Fruit fly (Drosophila melanogaster): ENCODE measurements around the gene Surf4.

The Surf4 gene

DNA sequence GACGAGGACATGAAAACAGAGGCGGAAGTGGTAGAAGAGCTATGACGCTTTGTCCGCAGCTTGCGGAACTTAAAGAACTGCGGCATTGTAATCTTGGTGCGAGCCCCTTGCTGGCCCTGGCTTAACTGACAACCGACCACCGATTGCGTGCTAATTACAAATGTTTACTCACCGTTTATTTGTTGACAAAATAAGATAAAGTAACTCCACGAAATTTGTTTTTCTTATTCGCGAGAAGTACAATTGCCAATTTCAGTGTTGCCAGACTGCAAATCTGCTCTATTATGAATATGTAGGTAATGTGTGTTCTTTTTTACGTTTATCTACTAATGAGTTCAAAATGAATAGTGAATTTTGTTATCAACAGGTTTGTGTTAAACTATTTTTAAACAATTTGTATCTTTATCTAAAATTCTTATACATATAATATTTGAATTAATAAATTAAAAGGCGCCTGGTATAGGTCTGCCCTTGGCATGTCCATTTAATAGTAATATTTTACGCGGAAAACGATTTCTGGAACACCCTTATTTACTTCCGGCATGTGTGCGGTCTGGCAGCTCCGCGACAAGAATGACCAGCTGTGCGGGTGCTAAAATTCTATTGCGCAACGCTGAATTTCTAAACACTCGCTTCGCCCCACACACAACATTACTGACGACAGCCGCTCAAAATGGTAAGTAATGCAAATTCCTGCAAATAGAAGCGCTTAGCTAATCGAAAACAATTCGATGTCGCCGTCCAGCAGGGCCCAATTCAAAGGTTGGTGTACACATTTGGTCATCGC lies 10.9 kb upstream of the Surf4 start, which contains the start of the genes Atg4b and Hibch (continued):
- TF ChIP-seq BtbVII (GFP tag; optimal IDR thresholded peaks at IDR 0.05) (peak; percentile 84), CG34376 (GFP tag; optimal IDR thresholded peaks at IDR 0.05) (peak; percentile 82), fu2 (GFP tag; optimal IDR thresholded peaks at IDR 0.05) (peak; percentile 22), CG13123 (GFP tag; optimal IDR thresholded peaks at IDR 0.05) (peak; percentile 63), CoRest (tag; optimal IDR thresholded peaks at IDR 0.05) (peak; percentile 93), sr (GFP tag; IDR thresholded peaks at IDR 0.05) (no peak), CG5180 (GFP tag; optimal IDR thresholded peaks at IDR 0.05) (no peak), wor (GFP tag; IDR thresholded peaks at IDR 0.05) (peak; percentile 18; the same call in 1 of the 2 replicates), lbe (GFP tag; optimal IDR thresholded peaks at IDR 0.05) (peak; percentile 80), sim (GFP tag; IDR thresholded peaks at IDR 0.05) (no peak), esg (GFP tag; conservative IDR thresholded peaks at IDR 0.05) (peak; percentile 76), chinmo (GFP tag; IDR thresholded peaks at IDR 0.05; ENCODE audit: partially characterized antibody) (no peak), CG30431 (GFP tag; optimal IDR thresholded peaks at IDR 0.05) (peak; percentile 70), ftz-f1 (GFP tag; optimal IDR thresholded peaks at IDR 0.05) (no peak), CG11398 (GFP tag; optimal IDR thresholded peaks at IDR 0.05) (no peak), Nf-YC (tag; optimal IDR thresholded peaks at IDR 0.05) (peak; percentile 87), zen2 (GFP tag; IDR thresholded peaks at IDR 0.05; ENCODE audit: partially characterized antibody) (no peak), Hr51 (GFP tag; optimal IDR thresholded peaks at IDR 0.05) (peak; percentile 24 to 78), CG15601 (tag; optimal IDR thresholded peaks at IDR 0.05) (peak; percentile 79), CG18764 (GFP tag; optimal IDR thresholded peaks at IDR 0.05) (peak; percentile 73), Ada2b (GFP tag; IDR thresholded peaks at IDR 0.05) (peak; percentile 79), CG4707 (GFP tag; optimal IDR thresholded peaks at IDR 0.05) (no peak), CG10321 (GFP tag; IDR thresholded peaks at IDR 0.05) (no peak), schlank (tag; optimal IDR thresholded peaks at IDR 0.05) (peak; percentile 18), CG5953 (GFP tag; IDR thresholded peaks at IDR 0.05) (peak; percentile 56; the same call in 1 of the 2 replicates), HmgZ (tag; optimal IDR thresholded peaks at IDR 0.05) (peak; percentile 77), CG15269 (tag; optimal IDR thresholded peaks at IDR 0.05) (peak; percentile 85), sd (tag; optimal IDR thresholded peaks at IDR 0.05) (no peak), CG2889 (GFP tag; IDR thresholded peaks at IDR 0.05) (peak; percentile 60; the same call in 1 of the 3 replicates), ATbp (GFP tag; optimal IDR thresholded peaks at IDR 0.05) (peak; percentile 59), emc (GFP tag; optimal IDR thresholded peaks at IDR 0.05) (no peak), CG11723 (GFP tag; optimal IDR thresholded peaks at IDR 0.05) (peak; percentile 67), CG16863 (GFP tag; optimal IDR thresholded peaks at IDR 0.05) (peak; percentile 0), Neu2 (GFP tag; optimal IDR thresholded peaks at IDR 0.05; ENCODE audit: borderline replicate concordance) (no peak), vnd (GFP tag; IDR thresholded peaks at IDR 0.05; ENCODE audit: partially characterized antibody) (no peak), NK7.1 (GFP tag; optimal IDR thresholded peaks at IDR 0.05) (no peak), CG12219 (GFP tag; optimal IDR thresholded peaks at IDR 0.05) (peak; percentile 43), CG3281 (GFP tag; optimal IDR thresholded peaks at IDR 0.05) (peak; percentile 88), Lim3 (GFP tag; IDR thresholded peaks at IDR 0.05) (0 out of 2 replicates have a peak, but pooled peaks have one; percentile 25), CG15696 (tag; optimal IDR thresholded peaks at IDR 0.05) (peak; percentile 91), pan (optimal IDR thresholded peaks at IDR 0.05) (no peak), pan (GFP tag; optimal IDR thresholded peaks at IDR 0.05 in 1 of 2, IDR thresholded peaks at IDR 0.05 in 1 of 2) (peak in 1 of 2 experiments; percentile 83), CG6765 (GFP tag; optimal IDR thresholded peaks at IDR 0.05) (peak; percentile 70), Deaf1 (tag; optimal IDR thresholded peaks at IDR 0.05) (no peak), Hr78 (GFP tag; optimal IDR thresholded peaks at IDR 0.05) (no peak), Adf1 (GFP tag; IDR thresholded peaks at IDR 0.05) (peak; percentile 43; the same call in 1 of the 2 replicates), jumu (GFP tag; optimal IDR thresholded peaks at IDR 0.05) (peak; percentile 34), Dbx (GFP tag; IDR thresholded peaks at IDR 0.05) (peak; percentile 81)
